Worm (Caenorhabditis elegans): Measurements from ENCODE around the gene hyl-1.

The hyl-1 gene

ce11 chrIV:8526050-8526449 lies 12.9 kb upstream of the hyl-1 start:
- TF ChIP-seq ceh-82 (tag; optimal IDR thresholded peaks at IDR 0.05) (no peak), nhr-12 (tag; optimal IDR thresholded peaks at IDR 0.05) (no peak), R02D3.7 (tag; optimal IDR thresholded peaks at IDR 0.05) (peak; percentile 41), tbx-2 (tag; optimal IDR thresholded peaks at IDR 0.05) (peak; percentile 45), nhr-77 (tag; optimal IDR thresholded peaks at IDR 0.05) (no peak), nhr-237 (tag; optimal IDR thresholded peaks at IDR 0.05) (no peak), nfya-1 (tag; optimal IDR thresholded peaks at IDR 0.05; ENCODE audit: insufficient read depth) (peak; percentile 56), ztf-11 (tag; optimal IDR thresholded peaks at IDR 0.05) (no peak), ceh-9 (tag; optimal IDR thresholded peaks at IDR 0.05) (no peak), nhr-76 (tag; optimal IDR thresholded peaks at IDR 0.05) (no peak), unc-39 (tag; optimal IDR thresholded peaks at IDR 0.05) (no peak), nhr-43 (tag; optimal IDR thresholded peaks at IDR 0.05; ENCODE audit: poor library complexity, severe bottlenecking) (peak; percentile 95), skn-1 (tag; optimal IDR thresholded peaks at IDR 0.05) (no peak), unc-62 (GFP tag; optimal IDR thresholded peaks at IDR 0.05) (peak; percentile 36), nhr-23 (tag; optimal IDR thresholded peaks at IDR 0.05) (peak; percentile 87), nhr-67 (tag; optimal IDR thresholded peaks at IDR 0.05) (no peak), snpc-4 (tag; optimal IDR thresholded peaks at IDR 0.05) (no peak), ceh-28 (tag; optimal IDR thresholded peaks at IDR 0.05) (peak; percentile 43), ztf-4 (tag; optimal IDR thresholded peaks at IDR 0.05) (no peak), ceh-16 (tag; optimal IDR thresholded peaks at IDR 0.05) (no peak), sea-2 (GFP tag; optimal IDR thresholded peaks at IDR 0.05) (no peak), mml-1 (tag; optimal IDR thresholded peaks at IDR 0.05) (peak; percentile 18), nhr-28 (tag; optimal IDR thresholded peaks at IDR 0.05) (no peak), elt-3 (tag; optimal IDR thresholded peaks at IDR 0.05) (no peak), pqm-1 (tag; optimal IDR thresholded peaks at IDR 0.05) (peak; percentile 0), nhr-25 (tag; optimal IDR thresholded peaks at IDR 0.05) (peak; percentile 47), jun-1 (tag; optimal IDR thresholded peaks at IDR 0.05) (no peak), egl-5 (tag; optimal IDR thresholded peaks at IDR 0.05) (no peak), nhr-11 (tag; optimal IDR thresholded peaks at IDR 0.05) (peak; percentile 81), ZK546.5 (tag; optimal IDR thresholded peaks at IDR 0.05) (no peak), zag-1 (tag; optimal IDR thresholded peaks at IDR 0.05) (no peak), daf-12 (tag; optimal IDR thresholded peaks at IDR 0.05) (no peak), pha-4 (tag; optimal IDR thresholded peaks at IDR 0.05) (no peak), elt-1 (tag; optimal IDR thresholded peaks at IDR 0.05) (no peak), egl-27 (tag; optimal IDR thresholded peaks at IDR 0.05) (peak; percentile 3), elt-2 (tag; optimal IDR thresholded peaks at IDR 0.05) (peak; percentile 31)

ce11 chrIV:8526579-8526978 lies 12.3 kb upstream of the hyl-1 start:
- TF ChIP-seq pha-4 (tag; optimal IDR thresholded peaks at IDR 0.05) = peak; percentile 17
- TF ChIP-seq fos-1 (tag; optimal IDR thresholded peaks at IDR 0.05) = no peak
- no peak for TF ChIP-seq skn-1 (tag; optimal IDR thresholded peaks at IDR 0.05)

DNA sequence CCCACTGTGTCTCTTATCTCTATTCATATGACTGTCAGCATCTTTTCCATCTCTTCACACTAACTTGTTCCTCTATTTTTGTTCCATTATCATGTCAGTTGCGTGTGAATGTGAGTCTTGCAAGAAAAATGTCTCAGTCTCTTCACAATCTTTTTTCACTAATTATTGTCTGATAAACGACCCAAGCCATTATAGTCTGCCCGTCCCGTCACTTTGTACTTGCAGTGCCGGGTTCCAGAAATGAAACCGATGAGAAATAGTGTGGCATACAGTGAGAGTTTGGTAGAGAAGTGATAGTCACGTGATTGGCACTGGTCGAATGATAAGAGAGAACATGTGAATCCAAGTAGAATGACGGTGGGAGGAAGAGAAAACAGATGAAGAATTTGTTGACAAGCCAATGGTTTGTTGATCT lies 11.3 kb upstream of the hyl-1 start:
- TF ChIP-seq fkh-2 (tag; optimal IDR thresholded peaks at IDR 0.05) (no peak), nhr-12 (tag; optimal IDR thresholded peaks at IDR 0.05) (no peak), nhr-67 (tag; optimal IDR thresholded peaks at IDR 0.05) (no peak), egl-27 (tag; optimal IDR thresholded peaks at IDR 0.05) (peak; percentile 81), ceh-16 (tag; optimal IDR thresholded peaks at IDR 0.05) (no peak), pha-4 (tag; optimal IDR thresholded peaks at IDR 0.05) (peak; percentile 68), elt-1 (tag; optimal IDR thresholded peaks at IDR 0.05) (no peak), jun-1 (tag; optimal IDR thresholded peaks at IDR 0.05) (peak; percentile 95), zag-1 (tag; optimal IDR thresholded peaks at IDR 0.05) (no peak), ceh-28 (tag; optimal IDR thresholded peaks at IDR 0.05) (peak; percentile 64), ZK546.5 (tag; optimal IDR thresholded peaks at IDR 0.05) (no peak), elt-2 (tag; optimal IDR thresholded peaks at IDR 0.05) (peak; percentile 100), nhr-237 (tag; optimal IDR thresholded peaks at IDR 0.05) (no peak), R02D3.7 (tag; optimal IDR thresholded peaks at IDR 0.05) (peak; percentile 48), nhr-23 (tag; optimal IDR thresholded peaks at IDR 0.05) (peak; percentile 83), nhr-11 (tag; optimal IDR thresholded peaks at IDR 0.05) (peak; percentile 89), daf-12 (tag; optimal IDR thresholded peaks at IDR 0.05) (peak; percentile 8), mdl-1 (tag; optimal IDR thresholded peaks at IDR 0.05) (peak; percentile 86), ztf-4 (tag; optimal IDR thresholded peaks at IDR 0.05) (peak; percentile 19), unc-39 (tag; optimal IDR thresholded peaks at IDR 0.05) (no peak), nhr-28 (tag; optimal IDR thresholded peaks at IDR 0.05) (peak; percentile 33), pqm-1 (tag; optimal IDR thresholded peaks at IDR 0.05) (peak; percentile 97), nhr-77 (tag; optimal IDR thresholded peaks at IDR 0.05) (peak; percentile 57), lin-39 (tag; optimal IDR thresholded peaks at IDR 0.05) (no peak), sea-2 (GFP tag; optimal IDR thresholded peaks at IDR 0.05) (no peak), fkh-10 (GFP tag; optimal IDR thresholded peaks at IDR 0.05) (no peak), egl-5 (tag; optimal IDR thresholded peaks at IDR 0.05) (peak; percentile 53), ztf-11 (tag; optimal IDR thresholded peaks at IDR 0.05) (no peak), ceh-9 (tag; optimal IDR thresholded peaks at IDR 0.05) (no peak), ama-1 (optimal IDR thresholded peaks at IDR 0.05) (peak; percentile 74), fos-1 (tag; optimal IDR thresholded peaks at IDR 0.05) (peak; percentile 59), aly-2 (tag; optimal IDR thresholded peaks at IDR 0.05) (no peak), elt-3 (tag; optimal IDR thresholded peaks at IDR 0.05) (peak; percentile 25 to 95 (median 30)), nhr-25 (tag; optimal IDR thresholded peaks at IDR 0.05) (peak; percentile 87), skn-1 (tag; optimal IDR thresholded peaks at IDR 0.05) (no peak), mml-1 (tag; optimal IDR thresholded peaks at IDR 0.05) (peak; percentile 48), hmg-11 (tag; optimal IDR thresholded peaks at IDR 0.05) (no peak), nhr-43 (tag; optimal IDR thresholded peaks at IDR 0.05; ENCODE audit: poor library complexity, severe bottlenecking) (peak; percentile 92), lin-15B (tag; optimal IDR thresholded peaks at IDR 0.05) (no peak), tbx-2 (tag; optimal IDR thresholded peaks at IDR 0.05) (peak; percentile 78), nfya-1 (tag; optimal IDR thresholded peaks at IDR 0.05; ENCODE audit: insufficient read depth) (peak; percentile 70)
